Fruit fly (Drosophila melanogaster) whole organism, embryonic: ENCODE results near the gene CG7296.
A peak's percentile ranks its signal among the peaks of the same experiment; 100 is the strongest.

ENCODE experiments used
- Bgb ChIP-seq: fragments of 200-800 bp; sonication (Bioruptor generic); IDR thresholded peaks from 2 replicates; pipeline ENCODE4 v1.3.6; 2022; ENCODE audit warnings: missing biosample characterization, missing genetic modification characterization; ENCODE audit not compliant: partially characterized antibody
- Blimp-1 ChIP-seq: fragments of 200-800 bp; sonication (Bioruptor generic); optimal IDR thresholded peaks from 3 replicates; lab custom pipeline; 2018; ENCODE audit warnings: missing biosample characterization, missing genetic modification characterization, mild to moderate bottlenecking, moderate library complexity, missing genetic modification reagents
- C15 ChIP-seq: fragments of 200-800 bp; sonication (Bioruptor generic); IDR thresholded peaks from 3 replicates; pipeline ENCODE4 v1.3.6; 2022; ENCODE audit warnings: missing biosample characterization, missing genetic modification characterization
- CG10431 ChIP-seq: fragments of 200-800 bp; sonication (Bioruptor generic); optimal IDR thresholded peaks from 3 replicates; lab custom pipeline; 2018; ENCODE audit warnings: missing biosample characterization, mild to moderate bottlenecking, missing genetic modification characterization
- CG13296 ChIP-seq: fragments of 200-800 bp; sonication (Bioruptor generic); optimal IDR thresholded peaks from 3 replicates; lab custom pipeline; 2018; ENCODE audit warnings: missing biosample characterization, mild to moderate bottlenecking, missing genetic modification characterization
- CG14860 ChIP-seq: fragments of 200-800 bp; sonication (Bioruptor generic); IDR thresholded peaks from 3 replicates; pipeline ENCODE4 v1.3.6; 2022; ENCODE audit warnings: missing biosample characterization, missing genetic modification characterization; ENCODE audit not compliant: partially characterized antibody
- CG15269 ChIP-seq: fragments of 200-800 bp; sonication (Bioruptor generic); optimal IDR thresholded peaks from 2 replicates; lab custom pipeline; 2018; ENCODE audit warnings: missing biosample characterization, mild to moderate bottlenecking, missing genetic modification characterization, moderate library complexity
- CG15479 ChIP-seq: fragments of 200-800 bp; sonication (Bioruptor generic); optimal IDR thresholded peaks from 3 replicates; lab custom pipeline; 2019; ENCODE audit warnings: missing biosample characterization, mild to moderate bottlenecking, missing genetic modification characterization, moderate library complexity
- CG15514 ChIP-seq: fragments of 200-800 bp; sonication (Bioruptor generic); optimal IDR thresholded peaks from 3 replicates; lab custom pipeline; 2017; ENCODE audit warnings: missing biosample characterization, missing genetic modification characterization, mild to moderate bottlenecking, moderate library complexity, missing genetic modification reagents
- CG17361 ChIP-seq: fragments of 200-800 bp; sonication (Bioruptor generic); IDR thresholded peaks from 3 replicates; pipeline ENCODE4 v1.3.6; 2022; ENCODE audit warnings: missing biosample characterization, missing genetic modification characterization
- CG34376 ChIP-seq: fragments of 200-800 bp; sonication (Bioruptor generic); optimal IDR thresholded peaks from 2 replicates; lab custom pipeline; 2018; ENCODE audit warnings: missing biosample characterization, mild to moderate bottlenecking, missing genetic modification characterization
- CG4707 ChIP-seq: fragments of 200-800 bp; sonication (Bioruptor generic); optimal IDR thresholded peaks from 2 replicates; lab custom pipeline; 2018; ENCODE audit warnings: missing biosample characterization, mild to moderate bottlenecking, missing genetic modification characterization, moderate library complexity
- CG9437 ChIP-seq: fragments of 200-800 bp; sonication (Bioruptor generic); optimal IDR thresholded peaks from 2 replicates; lab custom pipeline; 2018; ENCODE audit warnings: missing biosample characterization, mild to moderate bottlenecking, missing genetic modification characterization
- CG9797 ChIP-seq: fragments of 200-800 bp; sonication (Bioruptor generic); optimal IDR thresholded peaks from 3 replicates; lab custom pipeline; 2018; ENCODE audit warnings: missing biosample characterization, mild to moderate bottlenecking, missing genetic modification characterization
- CG9817 ChIP-seq: fragments of 200-800 bp; sonication (Bioruptor generic); optimal IDR thresholded peaks from 2 replicates; lab custom pipeline; 2018; ENCODE audit warnings: missing biosample characterization, mild to moderate bottlenecking, missing genetic modification characterization, moderate library complexity
- Dek ChIP-seq: fragments of 200-800 bp; sonication (Bioruptor generic); optimal IDR thresholded peaks from 3 replicates; lab custom pipeline; 2019; ENCODE audit warnings: missing biosample characterization, mild to moderate bottlenecking, missing genetic modification characterization, moderate library complexity
- Elba2 ChIP-seq: fragments of 200-800 bp; sonication (Bioruptor generic); optimal IDR thresholded peaks from 3 replicates; lab custom pipeline; 2016; ENCODE audit warnings: missing biosample characterization, missing genetic modification characterization
- Gug ChIP-seq: fragments of 200-800 bp; sonication (Bioruptor generic); IDR thresholded peaks from 4 replicates; pipeline ENCODE4 v1.3.6; 2022; ENCODE audit warnings: missing biosample characterization, missing genetic modification characterization
- HLH3B ChIP-seq: fragments of 200-800 bp; sonication (Bioruptor generic); IDR thresholded peaks from 2 replicates; pipeline ENCODE4 v1.3.6; 2022; ENCODE audit warnings: missing biosample characterization, missing genetic modification characterization
- HLH54F ChIP-seq: fragments of 200-800 bp; sonication (Bioruptor generic); optimal IDR thresholded peaks from 3 replicates; lab custom pipeline; 2016; ENCODE audit warnings: missing biosample characterization, missing genetic modification characterization
- Hr51 ChIP-seq, 2 experiments: fragments of 200-800 bp; sonication (Bioruptor generic); optimal IDR thresholded peaks; 2 replicates in 1 of 2; 3 replicates in 1 of 2; lab custom pipeline; 2016 to 2018; ENCODE audit warnings: missing biosample characterization in 2 of 2, missing genetic modification characterization in 2 of 2, mild to moderate bottlenecking in 1 of 2, moderate library complexity in 1 of 2
- Hsf ChIP-seq: fragments of 200-800 bp; sonication (Bioruptor generic); optimal IDR thresholded peaks from 3 replicates; lab custom pipeline; 2016; ENCODE audit warnings: missing biosample characterization, missing genetic modification characterization
- NC2α ChIP-seq: fragments of 200-800 bp; sonication (Bioruptor generic); optimal IDR thresholded peaks from 2 replicates; lab custom pipeline; 2016; ENCODE audit warnings: missing biosample characterization, missing genetic modification characterization
- NC2β ChIP-seq: fragments of 200-800 bp; sonication (Bioruptor generic); optimal IDR thresholded peaks from 2 replicates; lab custom pipeline; 2016; ENCODE audit warnings: missing biosample characterization, missing genetic modification characterization
- TFAM ChIP-seq: fragments of 200-800 bp; sonication (Bioruptor generic); optimal IDR thresholded peaks from 2 replicates; lab custom pipeline; 2017; ENCODE audit warnings: missing biosample characterization, missing genetic modification characterization, inconsistent platforms
- Usf ChIP-seq: fragments of 200-800 bp; sonication (Bioruptor generic); optimal IDR thresholded peaks from 2 replicates; lab custom pipeline; 2017; ENCODE audit warnings: missing genotype, missing biosample characterization, missing genetic modification characterization
- ash1 ChIP-seq: fragments of 200-800 bp; sonication (Bioruptor generic); optimal IDR thresholded peaks from 2 replicates; lab custom pipeline; 2018; ENCODE audit warnings: missing biosample characterization, mild to moderate bottlenecking, missing genetic modification characterization
- bab2 ChIP-seq: fragments of 200-800 bp; sonication (Bioruptor generic); optimal IDR thresholded peaks from 2 replicates; lab custom pipeline; 2016; ENCODE audit warnings: missing biosample characterization, missing genetic modification characterization
- br ChIP-seq: fragments of >200 bp; optimal IDR thresholded peaks from 2 replicates; lab custom pipeline; 2017
- esg ChIP-seq: fragments of 200-800 bp; sonication (Bioruptor generic); conservative IDR thresholded peaks from 2 replicates; pipeline ENCODE4 v1.3.6; 2022; ENCODE audit warnings: missing biosample characterization, missing genetic modification characterization
- eyg ChIP-seq: fragments of 200-800 bp; sonication (Bioruptor generic); optimal IDR thresholded peaks from 3 replicates; lab custom pipeline; 2016; ENCODE audit warnings: missing biosample characterization, missing genetic modification characterization
- ham ChIP-seq: fragments of 200-800 bp; sonication (Bioruptor generic); IDR thresholded peaks from 2 replicates; pipeline ENCODE4 v1.3.6; 2022; ENCODE audit warnings: missing biosample characterization, missing genetic modification characterization
- her ChIP-seq: fragments of 200-800 bp; sonication (Bioruptor generic); optimal IDR thresholded peaks from 2 replicates; lab custom pipeline; 2016; ENCODE audit warnings: missing biosample characterization, missing genetic modification characterization
- insv ChIP-seq, 2 experiments: fragments of 200-800 bp; sonication (Bioruptor generic); optimal IDR thresholded peaks; 3 replicates each; lab custom pipeline; 2016 to 2018; ENCODE audit warnings: missing biosample characterization in 2 of 2, missing genetic modification characterization in 2 of 2
- klu ChIP-seq: fragments of 200-800 bp; sonication (Bioruptor generic); IDR thresholded peaks from 2 replicates; pipeline ENCODE4 v1.3.6; 2022; ENCODE audit warnings: missing biosample characterization, missing genetic modification characterization
- knrl ChIP-seq: fragments of 200-800 bp; sonication (Bioruptor generic); IDR thresholded peaks from 3 replicates; pipeline ENCODE4 v1.3.6; 2022; ENCODE audit warnings: missing biosample characterization, missing genetic modification characterization; ENCODE audit not compliant: partially characterized antibody
- lbe ChIP-seq: fragments of 200-800 bp; sonication (Bioruptor generic); optimal IDR thresholded peaks from 2 replicates; lab custom pipeline; 2016; ENCODE audit warnings: missing biosample characterization, mild to moderate bottlenecking, missing genetic modification characterization
- lilli ChIP-seq: fragments of 200-800 bp; sonication (Bioruptor generic); optimal IDR thresholded peaks from 3 replicates; lab custom pipeline; 2016; ENCODE audit warnings: missing biosample characterization, missing genetic modification characterization
- mam ChIP-seq: fragments of 200-800 bp; sonication (Bioruptor generic); optimal IDR thresholded peaks from 3 replicates; lab custom pipeline; 2016; ENCODE audit warnings: missing biosample characterization, missing genetic modification characterization
- pan ChIP-seq, 4 experiments: fragments of >200 bp in 3 of 4; fragments of 200-800 bp in 1 of 4; sonication (Bioruptor generic) in 1 of 4; optimal IDR thresholded peaks in 3 of 4; IDR thresholded peaks in 1 of 4; 2 replicates each; pipeline versions ENCODE4 v1.3.6 to Lab custom; 2017 to 2022; ENCODE audit warnings: missing biosample characterization in 2 of 4, missing genetic modification characterization in 2 of 4, mixed read lengths in 1 of 4
- pita ChIP-seq: fragments of 200-800 bp; sonication (Bioruptor generic); optimal IDR thresholded peaks from 2 replicates; lab custom pipeline; 2017; ENCODE audit warnings: missing biosample characterization, mild to moderate bottlenecking, missing genetic modification characterization
- sc ChIP-seq, 3 experiments: fragments of >200 bp in 2 of 3; fragments of 200-800 bp in 1 of 3; sonication (Bioruptor generic) in 1 of 3; optimal IDR thresholded peaks; 2 replicates in 2 of 3; 3 replicates in 1 of 3; lab custom pipeline; 2017; ENCODE audit warnings: mild to moderate bottlenecking in 1 of 3, missing biosample characterization in 1 of 3, missing genetic modification characterization in 1 of 3, missing genetic modification reagents in 1 of 3
- sd ChIP-seq: fragments of 200-800 bp; sonication (Bioruptor generic); optimal IDR thresholded peaks from 3 replicates; lab custom pipeline; 2018; ENCODE audit warnings: missing biosample characterization, mild to moderate bottlenecking, missing genetic modification characterization, moderate library complexity
- sisA ChIP-seq: fragments of 200-800 bp; sonication (Bioruptor generic); IDR thresholded peaks from 2 replicates; pipeline ENCODE4 v1.3.6; 2022; ENCODE audit warnings: missing biosample characterization, missing genetic modification characterization
- so ChIP-seq: fragments of 200-800 bp; sonication (Bioruptor generic); IDR thresholded peaks from 3 replicates; pipeline ENCODE4 v1.3.6; 2022; ENCODE audit warnings: missing biosample characterization, missing genetic modification characterization
- sqz ChIP-seq: fragments of 200-800 bp; sonication (Bioruptor generic); optimal IDR thresholded peaks from 3 replicates; lab custom pipeline; 2018; ENCODE audit warnings: missing biosample characterization, mild to moderate bottlenecking, missing genetic modification characterization
- sr ChIP-seq: fragments of 200-800 bp; sonication (Bioruptor generic); IDR thresholded peaks from 3 replicates; pipeline ENCODE4 v1.3.6; 2022; ENCODE audit warnings: missing biosample characterization, missing genetic modification characterization
- toy ChIP-seq: fragments of 200-800 bp; sonication (Bioruptor generic); IDR thresholded peaks from 2 replicates; pipeline ENCODE4 v1.3.6; 2022; ENCODE audit warnings: missing biosample characterization, missing genetic modification characterization
- unc-4 ChIP-seq: fragments of 200-800 bp; sonication (Bioruptor generic); IDR thresholded peaks from 2 replicates; pipeline ENCODE4 v1.3.6; 2022; ENCODE audit warnings: missing biosample characterization, missing genetic modification characterization; ENCODE audit not compliant: partially characterized antibody

CG7296 gene

dm6 chr2L:10703281-10703680 lies 16.4 kb upstream of the CG7296 start, which contains the start of gene CG6415 (continued):
- TF ChIP-seq sc (optimal IDR thresholded peaks at IDR 0.05; lab: Kevin White, UChicago) = no peak
- TF ChIP-seq sc (GFP tag; optimal IDR thresholded peaks at IDR 0.05; lab: Kevin White, UChicago) = peak; percentile 47
- no peak for TF ChIP-seq pita (GFP tag; lab: Kevin White, UChicago)
- TF ChIP-seq ham = no peak
- TF ChIP-seq Elba2 = no peak
- TF ChIP-seq Gug (GFP tag; lab: Robert Waterston, UW) = peak; percentile 48; the same call in 2 of the 4 replicates
- peak; percentile 76 for TF ChIP-seq so
- TF ChIP-seq eyg (GFP tag; lab: Kevin White, UChicago) = peak; percentile 32
- TF ChIP-seq pan (optimal IDR thresholded peaks at IDR 0.05; lab: Kevin White, UChicago) = no peak
- peak in 1 of 2 experiments; percentile 78 for TF ChIP-seq pan (GFP tag; optimal IDR thresholded peaks at IDR 0.05 in 1 of 2, IDR thresholded peaks at IDR 0.05 in 1 of 2)
- peak; percentile 48 for TF ChIP-seq NC2β
- TF ChIP-seq C15 (GFP tag; lab: Robert Waterston, UW) = peak; percentile 70; the same call in 2 of the 3 replicates
- TF ChIP-seq lilli (GFP tag; lab: Kevin White, UChicago) = peak; percentile 77
- peak; percentile 75 for TF ChIP-seq CG15269
- TF ChIP-seq sqz (GFP tag; lab: Kevin White, UChicago) = peak; percentile 33
- TF ChIP-seq Hr51 (GFP tag; optimal IDR thresholded peaks at IDR 0.05; lab: Kevin White, UChicago) = peak in 1 of 2 experiments; percentile 63
- no peak for TF ChIP-seq knrl (GFP tag; lab: Robert Waterston, UW)
- no peak for TF ChIP-seq CG14860 (GFP tag; lab: Robert Waterston, UW)
- peak; percentile 87 for TF ChIP-seq CG34376 (GFP tag; lab: Kevin White, UChicago)
- TF ChIP-seq toy (GFP tag; lab: Robert Waterston, UW) = 0 out of 2 replicates have a peak, but pooled peaks have one; percentile 30
- peak; percentile 46; the same call in 1 of the 2 replicates for TF ChIP-seq esg (GFP tag; lab: Robert Waterston, UW)
- TF ChIP-seq ash1 = no peak
- TF ChIP-seq CG15514 (GFP tag; lab: Kevin White, UChicago) = peak; percentile 44
- peak; percentile 73 for TF ChIP-seq bab2 (GFP tag; lab: Kevin White, UChicago)
- TF ChIP-seq unc-4 (GFP tag; lab: Robert Waterston, UW) = no peak
- TF ChIP-seq CG9437 (GFP tag; lab: Kevin White, UChicago) = peak; percentile 29
- peak; percentile 76 for TF ChIP-seq CG9817
- TF ChIP-seq CG4707 (GFP tag; lab: Kevin White, UChicago) = no peak
- no peak for TF ChIP-seq Bgb
- peak; percentile 81 for TF ChIP-seq mam (GFP tag; lab: Kevin White, UChicago)
- TF ChIP-seq Hsf (GFP tag; lab: Kevin White, UChicago) = peak; percentile 73
- TF ChIP-seq HLH3B (GFP tag; lab: Robert Waterston, UW) = peak; percentile 70; the same call in 1 of the 2 replicates
- TF ChIP-seq br = no peak
- TF ChIP-seq insv (GFP tag; optimal IDR thresholded peaks at IDR 0.05; lab: Kevin White, UChicago) = no peak
- peak; percentile 47 for TF ChIP-seq NC2α (GFP tag; lab: Kevin White, UChicago)
- TF ChIP-seq klu = no peak; the same call in 1 of the 2 replicates
- peak; percentile 48 for TF ChIP-seq sisA (GFP tag; lab: Robert Waterston, UW)
- no peak for TF ChIP-seq CG10431 (GFP tag; lab: Kevin White, UChicago)
- TF ChIP-seq lbe = peak; percentile 47
- no peak for TF ChIP-seq sd
- TF ChIP-seq sr (GFP tag; lab: Robert Waterston, UW) = no peak
- TF ChIP-seq Blimp-1 (GFP tag; lab: Kevin White, UChicago) = peak; percentile 74
- peak; percentile 36 for TF ChIP-seq TFAM (GFP tag; lab: Kevin White, UChicago)
- peak; percentile 64 for TF ChIP-seq CG15479
- peak; percentile 50 for TF ChIP-seq CG13296 (GFP tag; lab: Kevin White, UChicago)
- TF ChIP-seq HLH54F = peak; percentile 36
- peak; percentile 77 for TF ChIP-seq CG17361
- peak; percentile 76 for TF ChIP-seq her
- peak; percentile 27 for TF ChIP-seq Usf (GFP tag; lab: Kevin White, UChicago)
- peak; percentile 58 for TF ChIP-seq Dek (tag; lab: Kevin White, UChicago)
- no peak for TF ChIP-seq CG9797 (GFP tag; lab: Kevin White, UChicago)
